Worm (Caenorhabditis elegans): ENCODE measurements around the gene eif-2Bepsilon.
A peak's percentile ranks its signal among the peaks of the same experiment; 100 is the strongest.

eif-2Bepsilon gene

ce11 chrII:8634386-8634785 is 27.3 kb upstream of the eif-2Bepsilon start, which contains the start of gene cutl-12:
TSS of gene cutl-12 (minus strand) at chrII:8634486.
- TF ChIP-seq madf-3 (GFP tag; IDR thresholded peaks at IDR 0.05) (0 out of 2 replicates have a peak, but pooled peaks have one; percentile 39), F33H1.4 (GFP tag; IDR thresholded peaks at IDR 0.05) (no peak)

ce11 chrII:8637615-8638014 is 24.1 kb upstream of the eif-2Bepsilon start, which contains the start of gene vab-9:
TSS of gene vab-9 (minus strand) at chrII:8637715.
- TF ChIP-seq rec-8 (tag; optimal IDR thresholded peaks at IDR 0.05) (no peak), ztf-26 (tag; optimal IDR thresholded peaks at IDR 0.05) (no peak), C17E4.6 (GFP tag; IDR thresholded peaks at IDR 0.05) (no peak), ztf-22 (GFP tag; optimal IDR thresholded peaks at IDR 0.05) (no peak), sptf-2 (GFP tag; optimal IDR thresholded peaks at IDR 0.05) (no peak), egrh-3 (GFP tag; IDR thresholded peaks at IDR 0.05) (no peak), hlh-12 (tag; optimal IDR thresholded peaks at IDR 0.05) (no peak), dpff-1 (tag; optimal IDR thresholded peaks at IDR 0.05) (no peak)

ce11 chrII:8639553-8639952 is 22.1 kb upstream of the eif-2Bepsilon start:
- TF ChIP-seq ztf-18 (tag; optimal IDR thresholded peaks at IDR 0.05) (no peak), fkh-3 (tag; optimal IDR thresholded peaks at IDR 0.05) (no peak), B0261.1 (tag; optimal IDR thresholded peaks at IDR 0.05) (no peak), attf-6 (GFP tag; IDR thresholded peaks at IDR 0.05) (no peak), C06A6.2 (GFP tag; conservative IDR thresholded peaks at IDR 0.05) (no peak), lsy-27 (tag; optimal IDR thresholded peaks at IDR 0.05; ENCODE audit: borderline replicate concordance, insufficient read depth) (no peak), ccch-3 (GFP tag; optimal IDR thresholded peaks at IDR 0.05) (no peak), pha-4 (tag; optimal IDR thresholded peaks at IDR 0.05) (no peak), nfya-1 (tag; optimal IDR thresholded peaks at IDR 0.05; ENCODE audit: borderline replicate concordance, insufficient read depth) (no peak), mel-28 (tag; optimal IDR thresholded peaks at IDR 0.05; ENCODE audit: borderline replicate concordance) (no peak)

ce11 chrII:8640503-8640902 is 21.2 kb upstream of the eif-2Bepsilon start:
- TF ChIP-seq let-607 (tag; optimal IDR thresholded peaks at IDR 0.05) (no peak), repo-1 (tag; optimal IDR thresholded peaks at IDR 0.05) (no peak), ekl-4 (GFP tag; IDR thresholded peaks at IDR 0.05) (no peak), egl-44 (GFP tag; IDR thresholded peaks at IDR 0.05) (no peak), ztf-28 (GFP tag; IDR thresholded peaks at IDR 0.05) (no peak), mcd-1 (GFP tag; IDR thresholded peaks at IDR 0.05) (no peak), nhr-80 (tag; optimal IDR thresholded peaks at IDR 0.05) (peak; percentile 13), ceh-58 (GFP tag; IDR thresholded peaks at IDR 0.05) (no peak)

ce11 chrII:8641131-8641530 is 20.5 kb upstream of the eif-2Bepsilon start, which contains the start of gene D2085.7:
TSS of gene D2085.7 (plus strand) at chrII:8641381.
- TF ChIP-seq madf-3 (GFP tag; IDR thresholded peaks at IDR 0.05) = no peak
- TF ChIP-seq hmg-1.2 (GFP tag; IDR thresholded peaks at IDR 0.05) = peak; percentile 28; the same call in 1 of the 2 replicates
- no peak for TF ChIP-seq hlh-26 (GFP tag; conservative IDR thresholded peaks at IDR 0.05)

ce11 chrII:8642376-8642775 is 19.3 kb upstream of the eif-2Bepsilon start:
- TF ChIP-seq F10E7.11 (tag; optimal IDR thresholded peaks at IDR 0.05) = no peak
- no peak for TF ChIP-seq akir-1 (GFP tag; optimal IDR thresholded peaks at IDR 0.05)
- no peak for TF ChIP-seq let-526 (GFP tag; IDR thresholded peaks at IDR 0.05)
- no peak for TF ChIP-seq Y56A3A.18 (GFP tag; IDR thresholded peaks at IDR 0.05)
- no peak for TF ChIP-seq sea-2 (GFP tag; IDR thresholded peaks at IDR 0.05)
- no peak for TF ChIP-seq let-607 (tag; optimal IDR thresholded peaks at IDR 0.05)
- no peak for TF ChIP-seq hmg-1.2 (GFP tag; IDR thresholded peaks at IDR 0.05)
- TF ChIP-seq unc-62 (GFP tag; optimal IDR thresholded peaks at IDR 0.05) = no peak
- TF ChIP-seq zim-3 (tag; optimal IDR thresholded peaks at IDR 0.05) = no peak
- no peak for TF ChIP-seq Y53G8AR.9 (GFP tag; conservative IDR thresholded peaks at IDR 0.05)
- TF ChIP-seq hsf-1 (GFP tag; IDR thresholded peaks at IDR 0.05) = no peak
- TF ChIP-seq madf-10 (tag; optimal IDR thresholded peaks at IDR 0.05) = no peak
- TF ChIP-seq zfh-2 (GFP tag; conservative IDR thresholded peaks at IDR 0.05) = no peak
- TF ChIP-seq mes-4 (tag; optimal IDR thresholded peaks at IDR 0.05) = no peak
- TF ChIP-seq madf-3 (GFP tag; IDR thresholded peaks at IDR 0.05) = no peak

Measured in whole organism, young adult.